Fruit fly (Drosophila melanogaster) whole organism, embryonic: ENCODE results near the gene CCDC53.

ENCODE experiments used
- Ada2b ChIP-seq: fragments of 200-800 bp; sonication (Bioruptor generic); IDR thresholded peaks from 2 replicates; pipeline ENCODE4 v1.3.6; 2022; ENCODE audit warnings: missing biosample characterization, missing genetic modification characterization
- Adf1 ChIP-seq: fragments of 200-800 bp; sonication (Bioruptor generic); IDR thresholded peaks from 2 replicates; pipeline ENCODE4 v1.3.6; 2022; ENCODE audit warnings: missing biosample characterization, missing genetic modification characterization
- Atf-2 ChIP-seq: fragments of 200-800 bp; sonication (Bioruptor generic); optimal IDR thresholded peaks from 2 replicates; lab custom pipeline; 2016; ENCODE audit warnings: missing biosample characterization, missing genetic modification characterization
- Atf3 ChIP-seq: fragments of 200-800 bp; sonication (Bioruptor generic); optimal IDR thresholded peaks from 3 replicates; lab custom pipeline; 2016; ENCODE audit warnings: missing biosample characterization, missing genetic modification characterization
- CG12299 ChIP-seq: fragments of 200-800 bp; sonication (Bioruptor generic); optimal IDR thresholded peaks from 2 replicates; lab custom pipeline; 2018; ENCODE audit warnings: missing biosample characterization, mild to moderate bottlenecking, missing genetic modification characterization
- CG12769 ChIP-seq: fragments of 200-800 bp; sonication (Bioruptor generic); optimal IDR thresholded peaks from 2 replicates; lab custom pipeline; 2019; ENCODE audit warnings: missing biosample characterization, mild to moderate bottlenecking, missing genetic modification characterization, moderate library complexity
- CG14050 ChIP-seq: fragments of 200-800 bp; sonication (Bioruptor generic); IDR thresholded peaks from 3 replicates; pipeline ENCODE4 v1.3.6; 2022; ENCODE audit warnings: missing biosample characterization, missing genetic modification characterization
- CG1603 ChIP-seq: fragments of 200-800 bp; sonication (Bioruptor generic); optimal IDR thresholded peaks from 2 replicates; lab custom pipeline; 2019; ENCODE audit warnings: missing biosample characterization, mild to moderate bottlenecking, missing genetic modification characterization, moderate library complexity
- CG17361 ChIP-seq: fragments of 200-800 bp; sonication (Bioruptor generic); IDR thresholded peaks from 3 replicates; pipeline ENCODE4 v1.3.6; 2022; ENCODE audit warnings: missing biosample characterization, missing genetic modification characterization
- CG18599 ChIP-seq: fragments of 200-800 bp; sonication (Bioruptor generic); optimal IDR thresholded peaks from 3 replicates; lab custom pipeline; 2017; ENCODE audit warnings: missing biosample characterization, missing genetic modification characterization, mild to moderate bottlenecking, moderate library complexity, missing genetic modification reagents
- CG2199 ChIP-seq: fragments of 200-800 bp; sonication (Bioruptor generic); IDR thresholded peaks from 3 replicates; pipeline ENCODE4 v1.3.6; 2022; ENCODE audit warnings: missing biosample characterization, missing genetic modification characterization
- CG31441 ChIP-seq: fragments of 200-800 bp; sonication (Bioruptor generic); IDR thresholded peaks from 2 replicates; pipeline ENCODE4 v1.3.6; 2022; ENCODE audit warnings: missing biosample characterization, missing genetic modification characterization
- CG34422 ChIP-seq: fragments of 200-800 bp; sonication (Bioruptor generic); IDR thresholded peaks from 3 replicates; pipeline ENCODE4 v1.3.6; 2022; ENCODE audit warnings: missing biosample characterization, missing genetic modification characterization
- CG4282 ChIP-seq: fragments of 200-800 bp; sonication (Bioruptor generic); optimal IDR thresholded peaks from 2 replicates; lab custom pipeline; 2016; ENCODE audit warnings: missing biosample characterization, missing genetic modification characterization
- CG4360 ChIP-seq: fragments of 200-800 bp; sonication (Bioruptor generic); IDR thresholded peaks from 2 replicates; pipeline ENCODE4 v1.3.6; 2022; ENCODE audit warnings: missing biosample characterization, missing genetic modification characterization
- CG4404 ChIP-seq: fragments of 200-800 bp; sonication (Bioruptor generic); IDR thresholded peaks from 2 replicates; pipeline ENCODE4 v1.3.6; 2022; ENCODE audit warnings: missing biosample characterization, missing genetic modification characterization
- CG4707 ChIP-seq: fragments of 200-800 bp; sonication (Bioruptor generic); optimal IDR thresholded peaks from 2 replicates; lab custom pipeline; 2018; ENCODE audit warnings: missing biosample characterization, mild to moderate bottlenecking, missing genetic modification characterization, moderate library complexity
- CG6175 ChIP-seq: fragments of 200-800 bp; sonication (Bioruptor generic); IDR thresholded peaks from 3 replicates; pipeline ENCODE4 v1.3.6; 2022; ENCODE audit warnings: missing biosample characterization, missing genetic modification characterization
- CG6813 ChIP-seq: fragments of 200-800 bp; sonication (Bioruptor generic); optimal IDR thresholded peaks from 2 replicates; lab custom pipeline; 2017; ENCODE audit warnings: missing biosample characterization, missing genetic modification characterization, mild to moderate bottlenecking, moderate library complexity, missing genetic modification reagents
- CG8290 ChIP-seq, 3 experiments: fragments of 200-800 bp; sonication (Bioruptor generic); optimal IDR thresholded peaks; 2 replicates each; lab custom pipeline; 2016 to 2019; ENCODE audit warnings: missing biosample characterization in 3 of 3, missing genetic modification characterization in 3 of 3, mild to moderate bottlenecking in 2 of 3, moderate library complexity in 1 of 3
- CG9727 ChIP-seq: fragments of 200-800 bp; sonication (Bioruptor generic); optimal IDR thresholded peaks from 3 replicates; lab custom pipeline; 2017; ENCODE audit warnings: missing biosample characterization, mild to moderate bottlenecking, missing genetic modification characterization
- CHES-1-like ChIP-seq: fragments of 200-800 bp; sonication (Bioruptor generic); optimal IDR thresholded peaks from 2 replicates; lab custom pipeline; 2016; ENCODE audit warnings: missing biosample characterization, missing genetic modification characterization
- D19B ChIP-seq: fragments of 200-800 bp; sonication (Bioruptor generic); optimal IDR thresholded peaks from 2 replicates; lab custom pipeline; 2017; ENCODE audit warnings: missing biosample characterization, mild to moderate bottlenecking, missing genetic modification characterization
- Dip3 ChIP-seq: fragments of 200-800 bp; sonication (Bioruptor generic); optimal IDR thresholded peaks from 3 replicates; lab custom pipeline; 2016; ENCODE audit warnings: missing biosample characterization, missing genetic modification characterization
- HHEX ChIP-seq: fragments of 200-800 bp; sonication (Bioruptor generic); optimal IDR thresholded peaks from 3 replicates; lab custom pipeline; 2017; ENCODE audit warnings: missing biosample characterization, mild to moderate bottlenecking, missing genetic modification characterization, missing genetic modification reagents
- MTF-1 ChIP-seq: fragments of 200-800 bp; sonication (Bioruptor generic); optimal IDR thresholded peaks from 2 replicates; lab custom pipeline; 2018; ENCODE audit warnings: missing biosample characterization, mild to moderate bottlenecking, missing genetic modification characterization, borderline replicate concordance
- Mrtf ChIP-seq: fragments of 200-800 bp; sonication (Bioruptor generic); IDR thresholded peaks from 3 replicates; pipeline ENCODE4 v1.3.6; 2022; ENCODE audit warnings: missing biosample characterization, missing genetic modification characterization
- Nf-YC ChIP-seq: fragments of 200-800 bp; optimal IDR thresholded peaks from 3 replicates; lab custom pipeline; 2019; ENCODE audit warnings: missing biosample characterization, mild to moderate bottlenecking, missing genetic modification characterization, moderate library complexity
- Rfx ChIP-seq: fragments of 200-800 bp; sonication (Bioruptor generic); IDR thresholded peaks from 2 replicates; pipeline ENCODE4 v1.3.6; 2022; ENCODE audit warnings: missing biosample characterization, missing genetic modification characterization
- Sry-β ChIP-seq: fragments of 200-800 bp; sonication (Bioruptor generic); optimal IDR thresholded peaks from 2 replicates; lab custom pipeline; 2018; ENCODE audit warnings: missing biosample characterization, mild to moderate bottlenecking, missing genetic modification characterization, moderate library complexity
- ac ChIP-seq: fragments of 200-800 bp; sonication (Bioruptor generic); optimal IDR thresholded peaks from 3 replicates; lab custom pipeline; 2017; ENCODE audit warnings: missing biosample characterization, mild to moderate bottlenecking, missing genetic modification characterization
- amos ChIP-seq: fragments of 200-800 bp; sonication (Bioruptor generic); IDR thresholded peaks from 2 replicates; pipeline ENCODE4 v1.3.6; 2022; ENCODE audit warnings: missing biosample characterization, missing genetic modification characterization; ENCODE audit not compliant: partially characterized antibody
- cad ChIP-seq: fragments of >200 bp; optimal IDR thresholded peaks from 2 replicates; lab custom pipeline; 2017; ENCODE audit warnings: missing biosample characterization, missing genetic modification characterization
- cg ChIP-seq: fragments of 200-800 bp; sonication (Bioruptor generic); optimal IDR thresholded peaks from 3 replicates; lab custom pipeline; 2019; ENCODE audit warnings: missing biosample characterization, mild to moderate bottlenecking, missing genetic modification characterization, moderate library complexity
- chif ChIP-seq, 2 experiments: fragments of 200-800 bp; sonication (Bioruptor generic); optimal IDR thresholded peaks; 3 replicates each; lab custom pipeline; 2016; ENCODE audit warnings: missing biosample characterization in 2 of 2, missing genetic modification characterization in 2 of 2
- chm ChIP-seq: fragments of 200-800 bp; sonication (Bioruptor generic); IDR thresholded peaks from 2 replicates; pipeline ENCODE4 v1.3.6; 2022; ENCODE audit warnings: missing biosample characterization, missing genetic modification characterization
- ci ChIP-seq: fragments of 200-800 bp; sonication (Bioruptor generic); IDR thresholded peaks from 3 replicates; pipeline ENCODE4 v1.3.6; 2022; ENCODE audit warnings: missing biosample characterization, missing genetic modification characterization
- disco-r ChIP-seq: fragments of 200-800 bp; sonication (Bioruptor generic); optimal IDR thresholded peaks from 2 replicates; lab custom pipeline; 2016; ENCODE audit warnings: missing biosample characterization, missing genetic modification characterization
- dm ChIP-seq: fragments of 200-800 bp; sonication (Bioruptor generic); optimal IDR thresholded peaks from 3 replicates; lab custom pipeline; 2016; ENCODE audit warnings: missing biosample characterization, missing genetic modification characterization
- gem ChIP-seq: fragments of 200-800 bp; sonication (Bioruptor generic); optimal IDR thresholded peaks from 2 replicates; lab custom pipeline; 2019; ENCODE audit warnings: missing biosample characterization, mild to moderate bottlenecking, missing genetic modification characterization, moderate library complexity
- hbn ChIP-seq: fragments of 200-800 bp; sonication (Bioruptor generic); IDR thresholded peaks from 2 replicates; pipeline ENCODE4 v1.3.6; 2022; ENCODE audit warnings: missing biosample characterization, missing genetic modification characterization; ENCODE audit not compliant: partially characterized antibody
- jumu ChIP-seq: fragments of 200-800 bp; sonication (Bioruptor generic); optimal IDR thresholded peaks from 3 replicates; lab custom pipeline; 2016; ENCODE audit warnings: missing biosample characterization, missing genetic modification characterization
- kay ChIP-seq: fragments of 200-800 bp; sonication (Bioruptor generic); optimal IDR thresholded peaks from 2 replicates; lab custom pipeline; 2016; ENCODE audit warnings: missing biosample characterization, missing genetic modification characterization
- kni ChIP-seq: fragments of 200-800 bp; sonication (Bioruptor generic); optimal IDR thresholded peaks from 3 replicates; lab custom pipeline; 2017; ENCODE audit warnings: mild to moderate bottlenecking, missing biosample characterization, missing genetic modification reagents, missing genetic modification characterization
- row ChIP-seq: fragments of 200-800 bp; sonication (Bioruptor generic); IDR thresholded peaks from 3 replicates; pipeline ENCODE4 v1.3.6; 2022; ENCODE audit warnings: missing biosample characterization, missing genetic modification characterization
- shn ChIP-seq: fragments of 200-800 bp; sonication (Bioruptor generic); optimal IDR thresholded peaks from 3 replicates; lab custom pipeline; 2016; ENCODE audit warnings: missing biosample characterization, missing genetic modification characterization
- yki ChIP-seq: fragments of >200 bp; optimal IDR thresholded peaks from 3 replicates; lab custom pipeline; 2018
- z ChIP-seq: fragments of 200-800 bp; sonication (Bioruptor generic); IDR thresholded peaks from 3 replicates; pipeline ENCODE4 v1.3.6; 2022; ENCODE audit warnings: missing biosample characterization, missing genetic modification characterization

Gene CCDC53

DNA sequence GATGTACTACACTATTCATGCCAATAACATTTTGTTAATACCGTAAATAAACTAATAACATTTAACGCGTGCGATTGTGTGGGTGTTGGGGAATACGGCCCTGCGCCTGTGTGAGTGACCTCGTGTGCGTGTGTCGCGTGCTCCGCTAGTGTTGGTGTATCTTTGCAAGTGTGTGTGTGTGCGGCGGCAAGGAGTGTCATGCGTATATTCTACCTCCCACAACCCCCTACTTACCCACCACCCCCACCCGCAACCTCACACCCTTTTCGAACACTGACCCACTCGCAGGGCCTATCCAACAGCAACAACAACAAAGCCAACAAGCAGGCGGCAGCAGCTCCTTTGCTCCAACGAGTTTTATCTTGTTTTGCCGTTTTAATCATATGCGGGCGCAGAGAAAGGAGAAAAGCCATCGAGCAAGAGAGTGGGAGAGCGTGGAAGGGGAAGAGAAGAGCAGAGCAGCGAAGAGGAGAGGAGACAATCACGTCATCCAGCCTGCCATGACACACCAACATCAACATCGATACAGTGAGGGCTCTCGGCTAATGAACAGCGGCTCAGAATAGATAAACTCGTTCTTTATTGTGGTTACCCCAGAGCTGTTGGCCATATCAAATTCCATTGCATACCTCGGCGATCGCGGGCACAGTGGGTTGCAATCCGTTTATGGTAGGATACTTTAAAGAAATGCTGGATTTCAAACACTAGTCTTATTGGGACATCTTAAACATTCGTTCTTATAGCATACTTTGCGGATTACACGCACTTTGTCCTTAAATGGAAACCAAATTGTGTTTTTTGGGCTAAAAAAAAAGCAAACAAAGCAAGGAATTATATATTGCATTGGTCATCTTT, 43.7 kb downstream of the CCDC53 start (continued):
- TF ChIP-seq CG8290 (GFP tag; optimal IDR thresholded peaks at IDR 0.05; lab: Kevin White, UChicago) (peak; percentile 33), CG8290 (tag; optimal IDR thresholded peaks at IDR 0.05; lab: Kevin White, UChicago) (peak in 1 of 2 experiments; percentile 23), jumu (GFP tag; lab: Kevin White, UChicago) (peak; percentile 11), CG2199 (GFP tag; lab: Robert Waterston, UW) (0 out of 3 replicates have a peak, but pooled peaks have one; percentile 47), yki (lab: Kevin White, UChicago) (peak; percentile 34), Nf-YC (no peak), chif (GFP tag; optimal IDR thresholded peaks at IDR 0.05; lab: Kevin White, UChicago) (no peak), CG4282 (GFP tag; lab: Kevin White, UChicago) (peak; percentile 49), CG6813 (GFP tag; lab: Kevin White, UChicago) (peak; percentile 41), CG12299 (tag; lab: Kevin White, UChicago) (no peak), CG17361 (GFP tag; lab: Robert Waterston, UW) (0 out of 3 replicates have a peak, but pooled peaks have one; percentile 27), D19B (peak; percentile 19), CHES-1-like (GFP tag; lab: Kevin White, UChicago) (peak; percentile 9), Dip3 (GFP tag; lab: Kevin White, UChicago) (peak; percentile 22), ci (0 out of 3 replicates have a peak, but pooled peaks have one; percentile 25), kni (GFP tag; lab: Kevin White, UChicago) (peak; percentile 57), Atf-2 (GFP tag; lab: Kevin White, UChicago) (peak; percentile 8), MTF-1 (GFP tag; lab: Kevin White, UChicago) (no peak), Mrtf (GFP tag; lab: Robert Waterston, UW) (no peak), cad (no peak), CG31441 (GFP tag; lab: Robert Waterston, UW) (no peak), Atf3 (GFP tag; lab: Kevin White, UChicago) (peak; percentile 47), row (GFP tag; lab: Robert Waterston, UW) (peak; percentile 58), CG1603 (peak; percentile 6), cg (GFP tag; lab: Kevin White, UChicago) (peak; percentile 73), CG6175 (0 out of 3 replicates have a peak, but pooled peaks have one; percentile 34), CG34422 (GFP tag; lab: Robert Waterston, UW) (peak; percentile 42; the same call in 1 of the 3 replicates), CG4360 (GFP tag; lab: Robert Waterston, UW) (peak; percentile 74), disco-r (GFP tag; lab: Kevin White, UChicago) (no peak), CG9727 (GFP tag; lab: Kevin White, UChicago) (peak; percentile 30), CG4404 (GFP tag; lab: Robert Waterston, UW) (no peak), CG18599 (peak; percentile 3), Ada2b (0 out of 2 replicates have a peak, but pooled peaks have one; percentile 13), Adf1 (peak; percentile 20; the same call in 1 of the 2 replicates), ac (GFP tag; lab: Kevin White, UChicago) (no peak), CG12769 (peak; percentile 36), kay (peak; percentile 11), dm (GFP tag; lab: Kevin White, UChicago) (no peak), Rfx (GFP tag; lab: Robert Waterston, UW) (peak; percentile 34; the same call in 1 of the 2 replicates), amos (GFP tag; lab: Robert Waterston, UW) (no peak), gem (peak; percentile 22), z (GFP tag; lab: Robert Waterston, UW) (0 out of 3 replicates have a peak, but pooled peaks have one; percentile 31), CG4707 (GFP tag; lab: Kevin White, UChicago) (peak; percentile 76), HHEX (GFP tag; lab: Kevin White, UChicago) (no peak), shn (peak; percentile 12), Sry-β (GFP tag; lab: Kevin White, UChicago) (no peak), CG14050 (no peak), hbn (GFP tag; lab: Robert Waterston, UW) (no peak), chm (GFP tag; lab: Robert Waterston, UW) (peak; percentile 29; the same call in 1 of the 2 replicates)
